Worm (Caenorhabditis elegans): Measurements from ENCODE around the gene oac-52.

oac-52 gene

DNA sequence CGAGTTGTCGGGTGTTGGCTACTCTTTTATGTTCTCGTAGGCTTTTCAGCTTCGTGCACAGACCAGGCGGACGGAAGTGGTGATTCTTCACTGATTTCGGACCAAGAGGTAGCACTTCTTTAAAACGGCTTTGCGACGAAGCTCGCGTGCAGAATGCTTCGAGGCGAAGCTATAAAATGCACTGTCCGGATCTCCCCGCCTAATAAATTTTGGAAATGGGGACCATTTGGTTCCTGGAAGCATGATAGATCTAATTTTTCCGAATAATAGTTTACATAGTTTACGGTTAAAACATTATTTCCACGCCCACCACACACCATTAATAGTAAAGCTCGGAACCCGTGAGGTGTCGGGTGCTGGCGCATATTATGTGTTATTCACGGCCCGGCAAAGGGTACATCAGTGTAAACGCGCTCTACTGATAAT is 1.2 kb upstream of the oac-52 start (continued):
- TF ChIP-seq sdz-38 (tag; optimal IDR thresholded peaks at IDR 0.05) (no peak), Y56A3A.18 (GFP tag; IDR thresholded peaks at IDR 0.05) (no peak), lsl-1 (GFP tag; optimal IDR thresholded peaks at IDR 0.05) (peak; percentile 74), cebp-1 (GFP tag; IDR thresholded peaks at IDR 0.05) (no peak), cebp-1 (tag; optimal IDR thresholded peaks at IDR 0.05) (no peak), madf-10 (tag; optimal IDR thresholded peaks at IDR 0.05) (no peak), nhr-179 (tag; optimal IDR thresholded peaks at IDR 0.05) (no peak), C17E4.6 (GFP tag; IDR thresholded peaks at IDR 0.05) (peak; percentile 76), repo-1 (tag; optimal IDR thresholded peaks at IDR 0.05) (peak; percentile 69), hsf-1 (GFP tag; IDR thresholded peaks at IDR 0.05) (peak; percentile 64; the same call in 1 of the 2 replicates), B0019.2 (GFP tag; conservative IDR thresholded peaks at IDR 0.05) (no peak), ceh-79 (tag; optimal IDR thresholded peaks at IDR 0.05) (no peak), nhr-120 (GFP tag; IDR thresholded peaks at IDR 0.05) (no peak), ztf-6 (GFP tag; IDR thresholded peaks at IDR 0.05) (no peak), ztf-22 (GFP tag; optimal IDR thresholded peaks at IDR 0.05) (no peak), pha-4 (tag; optimal IDR thresholded peaks at IDR 0.05) (no peak), C06A6.2 (GFP tag; conservative IDR thresholded peaks at IDR 0.05) (no peak), egrh-3 (GFP tag; IDR thresholded peaks at IDR 0.05) (no peak), sptf-2 (GFP tag; optimal IDR thresholded peaks at IDR 0.05) (peak; percentile 52), mcd-1 (GFP tag; IDR thresholded peaks at IDR 0.05) (peak; percentile 90), B0261.1 (tag; optimal IDR thresholded peaks at IDR 0.05) (no peak), B0336.3 (GFP tag; IDR thresholded peaks at IDR 0.05) (peak; percentile 71), attf-6 (GFP tag; IDR thresholded peaks at IDR 0.05) (peak; percentile 95), Y67H2A.10 (GFP tag; conservative IDR thresholded peaks at IDR 0.05) (no peak), mes-4 (tag; optimal IDR thresholded peaks at IDR 0.05) (peak; percentile 9), lin-40 (tag; optimal IDR thresholded peaks at IDR 0.05) (no peak), dox-1 (GFP tag; IDR thresholded peaks at IDR 0.05) (peak; percentile 93), die-1 (tag; optimal IDR thresholded peaks at IDR 0.05) (peak; percentile 60), nfya-1 (tag; optimal IDR thresholded peaks at IDR 0.05; ENCODE audit: borderline replicate concordance, insufficient read depth) (no peak), nfya-2 (GFP tag; IDR thresholded peaks at IDR 0.05) (no peak), gei-17 (GFP tag; optimal IDR thresholded peaks at IDR 0.05) (no peak), tbp1 (GFP tag; optimal IDR thresholded peaks at IDR 0.05) (peak; percentile 70), tbx-9 (tag; optimal IDR thresholded peaks at IDR 0.05; ENCODE audit: borderline replicate concordance) (no peak), T07F8.4 (tag; optimal IDR thresholded peaks at IDR 0.05) (no peak), madf-8 (GFP tag; conservative IDR thresholded peaks at IDR 0.05) (no peak; the same call in 1 of the 2 replicates)

DNA sequence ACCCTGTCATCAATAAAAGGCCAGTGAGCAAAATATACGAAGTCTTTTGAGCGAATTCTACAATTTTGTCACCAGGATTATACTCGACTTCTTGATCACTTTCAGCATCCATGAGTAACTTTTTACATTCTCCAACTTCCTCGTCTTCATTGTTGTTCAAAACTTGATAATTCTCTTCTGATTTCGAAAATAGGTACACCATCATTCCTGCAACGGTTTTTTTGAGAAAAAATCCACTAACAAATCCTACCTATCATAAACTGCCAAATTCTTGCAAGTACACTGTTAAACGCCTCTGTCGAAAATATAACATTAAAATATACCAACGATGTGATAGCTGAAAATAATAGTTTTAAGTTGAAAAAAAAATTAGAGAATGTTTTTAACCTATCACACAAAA is 1.6 kb downstream of the oac-52 start:
- TF ChIP-seq ztf-6 (GFP tag; IDR thresholded peaks at IDR 0.05) (no peak), ets-4 (GFP tag; optimal IDR thresholded peaks at IDR 0.05) (no peak), attf-6 (GFP tag; IDR thresholded peaks at IDR 0.05) (no peak), sea-2 (GFP tag; IDR thresholded peaks at IDR 0.05) (no peak), F39B2.1 (GFP tag; IDR thresholded peaks at IDR 0.05) (no peak)

DNA sequence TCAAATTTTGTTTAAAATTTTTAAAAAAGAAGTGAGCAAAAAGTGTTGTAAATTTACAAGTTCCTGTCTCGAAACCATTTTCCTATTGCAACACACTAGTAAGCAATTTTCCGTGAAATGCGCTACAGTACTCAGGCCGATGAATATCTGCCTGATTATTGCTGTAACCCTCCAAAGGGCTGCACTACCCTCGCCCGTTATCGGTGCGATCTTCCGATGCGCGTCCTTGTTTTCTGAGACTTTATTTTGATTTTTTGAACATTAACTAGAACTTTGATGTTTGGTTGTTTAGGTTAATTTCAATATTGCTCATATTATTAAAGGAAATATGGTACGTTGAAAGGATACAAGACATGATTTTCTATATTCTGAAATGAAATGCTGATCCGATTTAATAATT is 8.2 kb downstream of the oac-52 start:
- TF ChIP-seq egl-44 (GFP tag; IDR thresholded peaks at IDR 0.05): no peak
- TF ChIP-seq F52B5.7 (tag; optimal IDR thresholded peaks at IDR 0.05): no peak
- TF ChIP-seq Y95B8A.8 (GFP tag; IDR thresholded peaks at IDR 0.05): no peak
- no peak for TF ChIP-seq hlh-26 (GFP tag; conservative IDR thresholded peaks at IDR 0.05)
- no peak for TF ChIP-seq Y67H2A.10 (GFP tag; conservative IDR thresholded peaks at IDR 0.05)
- TF ChIP-seq let-607 (tag; optimal IDR thresholded peaks at IDR 0.05): no peak
- no peak for TF ChIP-seq snpc-1.3 (tag; optimal IDR thresholded peaks at IDR 0.05; ENCODE audit: insufficient read depth)
- TF ChIP-seq T07F8.4 (tag; optimal IDR thresholded peaks at IDR 0.05): no peak
- TF ChIP-seq B0336.3 (GFP tag; IDR thresholded peaks at IDR 0.05): no peak
- no peak for TF ChIP-seq die-1 (tag; optimal IDR thresholded peaks at IDR 0.05)
- TF ChIP-seq xnd-1 (tag; optimal IDR thresholded peaks at IDR 0.05): no peak
- no peak for TF ChIP-seq athp-1 (tag; optimal IDR thresholded peaks at IDR 0.05)
- no peak for TF ChIP-seq Y53F4B.3 (GFP tag; IDR thresholded peaks at IDR 0.05)
- TF ChIP-seq chd-7 (tag; optimal IDR thresholded peaks at IDR 0.05): no peak
- TF ChIP-seq ceh-40 (GFP tag; IDR thresholded peaks at IDR 0.05): no peak

All from whole organism, young adult.